Worm (Caenorhabditis elegans): ENCODE data around the gene clec-186.

DNA sequence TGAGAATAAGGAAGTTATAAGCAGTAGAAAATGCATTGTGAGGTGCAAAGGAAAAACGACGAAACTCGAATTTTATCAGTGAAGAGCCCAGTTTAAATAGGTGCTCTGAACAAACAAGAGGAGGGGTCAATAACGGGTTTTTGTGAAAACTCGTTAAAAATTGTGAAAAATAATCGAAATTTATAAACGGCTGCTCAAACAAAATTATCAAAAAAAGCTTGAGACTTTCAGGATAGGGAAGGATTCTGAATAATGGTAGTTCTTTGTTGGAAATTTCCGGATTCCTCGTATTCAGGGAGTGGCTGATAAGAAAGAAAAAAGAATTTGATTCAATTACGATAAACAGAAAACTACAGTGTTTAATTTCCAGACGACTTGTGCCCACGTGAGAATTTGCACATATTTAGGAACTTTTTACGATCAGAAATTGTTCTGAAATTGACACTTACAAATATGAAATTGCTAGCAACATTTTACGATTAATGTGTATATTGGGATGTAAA, 5.6 kb downstream of the clec-186 start, which contains the start of gene clec-187:
- no peak for TF ChIP-seq ama-1 (optimal IDR thresholded peaks at IDR 0.05)
- TF ChIP-seq ets-7 (tag; optimal IDR thresholded peaks at IDR 0.05), result no peak
- no peak for TF ChIP-seq B0310.2 (tag; optimal IDR thresholded peaks at IDR 0.05)
- no peak for TF ChIP-seq hnd-1 (tag; optimal IDR thresholded peaks at IDR 0.05)
- TF ChIP-seq hmg-4 (GFP tag; optimal IDR thresholded peaks at IDR 0.05), result no peak
- no peak for TF ChIP-seq flt-1 (GFP tag; IDR thresholded peaks at IDR 0.05)
- TF ChIP-seq ceh-13 (GFP tag; optimal IDR thresholded peaks at IDR 0.05), result no peak
- no peak for TF ChIP-seq ceh-36 (tag; optimal IDR thresholded peaks at IDR 0.05)
- TF ChIP-seq F13C5.2 (tag; optimal IDR thresholded peaks at IDR 0.05), result no peak
- no peak for TF ChIP-seq tbx-11 (GFP tag; IDR thresholded peaks at IDR 0.05)

Data from whole organism, early embryonic.